Fruit fly (Drosophila melanogaster): ENCODE results near the gene CG2186.

dm6 chrX:10816856-10817255, 40.6 kb upstream of the CG2186 start:
- TF ChIP-seq ttk (optimal IDR thresholded peaks at IDR 0.05), result no peak
- no peak for TF ChIP-seq insv (optimal IDR thresholded peaks at IDR 0.05)
- no peak for TF ChIP-seq Myc (optimal IDR thresholded peaks at IDR 0.05)
- TF ChIP-seq psq (optimal IDR thresholded peaks at IDR 0.05), result no peak
- no peak for TF ChIP-seq Sin3A (optimal IDR thresholded peaks at IDR 0.05)
